Fruit fly (Drosophila melanogaster) whole organism, prepupa: ENCODE data around the gene nAChRalpha6.

Experiments used
- CG16779 ChIP-seq: fragments of 200-800 bp; sonication (Bioruptor generic); optimal IDR thresholded peaks from 3 replicates; lab custom pipeline; 2017; ENCODE audit warnings: missing biosample characterization, mild to moderate bottlenecking, missing genetic modification characterization
- CG7368 ChIP-seq: fragments of 200-800 bp; sonication (Bioruptor generic); optimal IDR thresholded peaks from 3 replicates; lab custom pipeline; 2016; ENCODE audit warnings: missing biosample characterization, missing genetic modification characterization
- Ets21C ChIP-seq: fragments of 200-800 bp; sonication (Bioruptor generic); optimal IDR thresholded peaks from 3 replicates; lab custom pipeline; 2016; ENCODE audit warnings: missing biosample characterization, missing genetic modification characterization
- achi ChIP-seq: fragments of 200-800 bp; sonication (Bioruptor generic); optimal IDR thresholded peaks from 3 replicates; lab custom pipeline; 2016; ENCODE audit warnings: missing biosample characterization, missing genetic modification characterization
- acj6 ChIP-seq: fragments of 200-800 bp; sonication (Bioruptor generic); optimal IDR thresholded peaks from 3 replicates; lab custom pipeline; 2016; ENCODE audit warnings: missing biosample characterization, missing genetic modification characterization
- cyc ChIP-seq: fragments of 200-800 bp; sonication (Bioruptor generic); optimal IDR thresholded peaks from 3 replicates; lab custom pipeline; 2016; ENCODE audit warnings: missing biosample characterization, missing genetic modification characterization

DNA sequence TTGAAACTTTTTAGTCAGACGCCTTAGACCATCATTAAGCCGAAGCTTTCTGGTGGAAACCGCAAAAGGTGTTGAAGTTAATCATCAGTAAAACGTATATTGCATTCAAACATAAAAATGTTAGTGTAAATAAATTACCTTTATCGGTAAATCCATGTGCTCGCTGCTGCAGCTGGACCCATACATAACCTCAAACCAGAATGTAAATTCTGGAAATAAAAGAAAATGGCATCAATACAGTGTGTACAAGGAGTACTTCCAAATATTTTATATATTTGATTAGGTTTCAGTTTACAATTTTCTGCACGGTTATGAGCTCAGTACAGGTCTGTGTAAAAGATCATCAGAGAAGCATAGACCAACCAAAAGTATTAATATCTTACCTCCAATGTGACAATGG, 8.1 kb upstream of the nAChRalpha6 start:
- TF ChIP-seq CG7368 (GFP tag; lab: Kevin White, UChicago) (no peak), Ets21C (GFP tag; lab: Kevin White, UChicago) (no peak), acj6 (GFP tag; lab: Kevin White, UChicago) (no peak), cyc (GFP tag; lab: Kevin White, UChicago) (no peak), achi (GFP tag; lab: Kevin White, UChicago) (no peak), CG16779 (no peak)
